Worm (Caenorhabditis elegans): ENCODE results near the gene gmpr-1.

DNA sequence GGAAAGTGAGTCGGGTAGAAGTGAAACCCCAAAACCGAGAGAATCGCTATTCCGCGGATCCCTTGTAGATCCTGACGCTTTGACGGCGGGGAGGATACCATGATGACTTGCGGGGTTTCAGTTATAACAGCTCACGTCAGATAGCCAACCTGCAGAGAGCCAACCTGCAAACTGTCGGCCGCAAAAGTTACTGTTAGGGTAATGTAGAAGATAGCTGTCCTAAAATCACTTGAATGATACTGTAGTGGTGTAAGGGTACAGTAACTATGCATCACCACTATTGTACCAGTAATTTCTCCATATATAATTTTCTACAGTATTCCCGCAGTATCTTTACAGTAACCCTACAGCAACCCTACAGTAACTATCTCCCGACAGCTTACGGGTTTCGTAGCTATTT lies 38.7 kb downstream of the gmpr-1 start, which contains the start of gene oac-12:
- TF ChIP-seq peb-1 (tag; optimal IDR thresholded peaks at IDR 0.05) = no peak
- TF ChIP-seq ZK546.5 (tag; optimal IDR thresholded peaks at IDR 0.05) = no peak
